Worm (Caenorhabditis elegans) whole organism, L4/young adult: ENCODE measurements around the gene srx-64.

Experiments used
- W03F9.2 ChIP-seq: fragments of 150-350 bp; optimal IDR thresholded peaks from 2 replicates; lab custom pipeline; 2014; ENCODE audit warnings: missing biosample characterization, missing genetic modification characterization
- dao-5 ChIP-seq: sonication (generic microtip); optimal IDR thresholded peaks from 2 replicates; lab custom pipeline; 2016; ENCODE audit warnings: missing genotype, missing genetic modification characterization, moderate library complexity, missing compliant biosample characterization
- him-1 ChIP-seq: sonication (generic microtip); optimal IDR thresholded peaks from 2 replicates; lab custom pipeline; 2016; ENCODE audit warnings: missing genotype, missing genetic modification reagents, missing genetic modification characterization, missing compliant biosample characterization

- TF ChIP-seq W03F9.2 (tag; lab: Kevin White, UChicago) (no peak), him-1 (tag; lab: Kevin White, UChicago) (no peak), dao-5 (tag; lab: Kevin White, UChicago) (no peak)
Measured at ce11 chrV:3884550-3884949, 44.6 kb upstream of the srx-64 start.
